Fruit fly (Drosophila melanogaster) whole organism, embryonic: ENCODE results near the gene CG14837.

ENCODE experiments used
- Aef1 ChIP-seq: fragments of 200-800 bp; sonication (Bioruptor generic); IDR thresholded peaks from 3 replicates; pipeline ENCODE4 v1.3.6; 2022; ENCODE audit warnings: missing biosample characterization, missing genetic modification characterization
- B-H2 ChIP-seq: fragments of 200-800 bp; sonication (Bioruptor generic); optimal IDR thresholded peaks from 2 replicates; lab custom pipeline; 2018; ENCODE audit warnings: missing biosample characterization, mild to moderate bottlenecking, missing genetic modification characterization
- BEAF-32 ChIP-seq: fragments of 200-800 bp; sonication (Bioruptor generic); optimal IDR thresholded peaks from 3 replicates; lab custom pipeline; 2017; ENCODE audit warnings: missing biosample characterization, missing genetic modification characterization, mild to moderate bottlenecking, moderate library complexity, missing genetic modification reagents
- CG11085 ChIP-seq: fragments of 200-800 bp; sonication (Bioruptor generic); IDR thresholded peaks from 2 replicates; pipeline ENCODE4 v1.3.6; 2022; ENCODE audit warnings: missing biosample characterization, missing genetic modification characterization
- CG12071 ChIP-seq: fragments of 200-800 bp; sonication (Bioruptor generic); optimal IDR thresholded peaks from 3 replicates; lab custom pipeline; 2018; ENCODE audit warnings: missing biosample characterization, mild to moderate bottlenecking, missing genetic modification characterization
- CG1233 ChIP-seq: fragments of 200-800 bp; sonication (Bioruptor generic); optimal IDR thresholded peaks from 4 replicates; lab custom pipeline; 2018; ENCODE audit warnings: missing biosample characterization, mild to moderate bottlenecking, missing genetic modification characterization
- CG13123 ChIP-seq: fragments of 200-800 bp; sonication (Bioruptor generic); optimal IDR thresholded peaks from 2 replicates; lab custom pipeline; 2016; ENCODE audit warnings: missing biosample characterization, missing genetic modification characterization
- CG13775 ChIP-seq: fragments of 200-800 bp; sonication (Bioruptor generic); optimal IDR thresholded peaks from 3 replicates; lab custom pipeline; 2017; ENCODE audit warnings: missing biosample characterization, mild to moderate bottlenecking, missing genetic modification characterization
- CG14860 ChIP-seq: fragments of 200-800 bp; sonication (Bioruptor generic); IDR thresholded peaks from 3 replicates; pipeline ENCODE4 v1.3.6; 2022; ENCODE audit warnings: missing biosample characterization, missing genetic modification characterization; ENCODE audit not compliant: partially characterized antibody
- CG15696 ChIP-seq: fragments of 200-800 bp; sonication (Bioruptor generic); optimal IDR thresholded peaks from 2 replicates; lab custom pipeline; 2019; ENCODE audit warnings: missing biosample characterization, mild to moderate bottlenecking, missing genetic modification characterization, moderate library complexity
- CG16779 ChIP-seq: fragments of 200-800 bp; sonication (Bioruptor generic); IDR thresholded peaks from 2 replicates; pipeline ENCODE4 v1.3.6; 2022; ENCODE audit warnings: missing biosample characterization, missing genetic modification characterization
- CG17359 ChIP-seq: fragments of 200-800 bp; sonication (Bioruptor generic); optimal IDR thresholded peaks from 3 replicates; lab custom pipeline; 2018; ENCODE audit warnings: missing biosample characterization, mild to moderate bottlenecking, missing genetic modification characterization, moderate library complexity
- CG1832 ChIP-seq: fragments of 200-800 bp; sonication (Bioruptor generic); optimal IDR thresholded peaks from 2 replicates; lab custom pipeline; 2017; ENCODE audit warnings: missing biosample characterization, mild to moderate bottlenecking, missing genetic modification characterization, inconsistent platforms
- CG18599 ChIP-seq: fragments of 200-800 bp; sonication (Bioruptor generic); optimal IDR thresholded peaks from 3 replicates; lab custom pipeline; 2017; ENCODE audit warnings: missing biosample characterization, missing genetic modification characterization, mild to moderate bottlenecking, moderate library complexity, missing genetic modification reagents
- CG2678 ChIP-seq: fragments of 200-800 bp; sonication (Bioruptor generic); optimal IDR thresholded peaks from 3 replicates; lab custom pipeline; 2019; ENCODE audit warnings: missing biosample characterization, mild to moderate bottlenecking, missing genetic modification characterization, moderate library complexity
- CG33213 ChIP-seq: fragments of 200-800 bp; sonication (Bioruptor generic); optimal IDR thresholded peaks from 3 replicates; lab custom pipeline; 2016; ENCODE audit warnings: missing biosample characterization, missing genetic modification characterization
- CG3407 ChIP-seq: fragments of 200-800 bp; sonication (Bioruptor generic); optimal IDR thresholded peaks from 2 replicates; lab custom pipeline; 2018; ENCODE audit warnings: missing biosample characterization, mild to moderate bottlenecking, missing genetic modification characterization
- CG34422 ChIP-seq: fragments of 200-800 bp; sonication (Bioruptor generic); IDR thresholded peaks from 3 replicates; pipeline ENCODE4 v1.3.6; 2022; ENCODE audit warnings: missing biosample characterization, missing genetic modification characterization
- CG6813 ChIP-seq: fragments of 200-800 bp; sonication (Bioruptor generic); optimal IDR thresholded peaks from 2 replicates; lab custom pipeline; 2017; ENCODE audit warnings: missing biosample characterization, missing genetic modification characterization, mild to moderate bottlenecking, moderate library complexity, missing genetic modification reagents
- CG9609 ChIP-seq: fragments of 200-800 bp; sonication (Bioruptor generic); optimal IDR thresholded peaks from 3 replicates; lab custom pipeline; 2016; ENCODE audit warnings: missing biosample characterization, missing genetic modification characterization
- CG9876 ChIP-seq: fragments of 200-800 bp; sonication (Bioruptor generic); optimal IDR thresholded peaks from 2 replicates; lab custom pipeline; 2016; ENCODE audit warnings: missing biosample characterization, missing genetic modification characterization
- CkIIα-i1 ChIP-seq: fragments of 200-800 bp; sonication (Bioruptor generic); IDR thresholded peaks from 2 replicates; pipeline ENCODE4 v1.3.6; 2022; ENCODE audit warnings: missing biosample characterization, missing genetic modification characterization
- Dip2 ChIP-seq: fragments of 200-800 bp; sonication (Bioruptor generic); IDR thresholded peaks from 2 replicates; pipeline ENCODE4 v1.3.6; 2022; ENCODE audit warnings: missing biosample characterization, missing genetic modification characterization
- Dref ChIP-seq: fragments of 200-800 bp; sonication (Bioruptor generic); IDR thresholded peaks from 2 replicates; pipeline ENCODE4 v1.3.6; 2022; ENCODE audit warnings: missing biosample characterization, missing genetic modification characterization
- H15 ChIP-seq: fragments of 200-800 bp; sonication (Bioruptor generic); IDR thresholded peaks from 3 replicates; pipeline ENCODE4 v1.3.6; 2022; ENCODE audit warnings: missing biosample characterization, missing genetic modification characterization
- Hsf ChIP-seq: fragments of 200-800 bp; sonication (Bioruptor generic); optimal IDR thresholded peaks from 3 replicates; lab custom pipeline; 2016; ENCODE audit warnings: missing biosample characterization, missing genetic modification characterization
- Mad ChIP-seq: fragments of 200-800 bp; sonication (Bioruptor generic); optimal IDR thresholded peaks from 2 replicates; lab custom pipeline; 2016; ENCODE audit warnings: missing biosample characterization, missing genetic modification characterization
- NK7.1 ChIP-seq: fragments of 200-800 bp; sonication (Bioruptor generic); optimal IDR thresholded peaks from 3 replicates; lab custom pipeline; 2016; ENCODE audit warnings: missing biosample characterization, missing genetic modification characterization
- PHDP ChIP-seq: fragments of 200-800 bp; sonication (Bioruptor generic); optimal IDR thresholded peaks from 3 replicates; lab custom pipeline; 2018; ENCODE audit warnings: missing biosample characterization, mild to moderate bottlenecking, missing genetic modification characterization, moderate library complexity
- Poxn ChIP-seq: fragments of 200-800 bp; sonication (Bioruptor generic); IDR thresholded peaks from 2 replicates; pipeline ENCODE4 v1.3.6; 2022; ENCODE audit warnings: missing biosample characterization, missing genetic modification characterization
- Sin3A ChIP-seq: fragments of >200 bp; optimal IDR thresholded peaks from 2 replicates; lab custom pipeline; 2018
- Sry-δ ChIP-seq: fragments of 200-800 bp; sonication (Bioruptor generic); optimal IDR thresholded peaks from 2 replicates; lab custom pipeline; 2016; ENCODE audit warnings: missing biosample characterization, missing genetic modification characterization
- YL-1 ChIP-seq: fragments of 200-800 bp; sonication (Bioruptor generic); optimal IDR thresholded peaks from 3 replicates; lab custom pipeline; 2017; ENCODE audit warnings: missing biosample characterization, mild to moderate bottlenecking, missing genetic modification characterization
- cwo ChIP-seq: fragments of 200-800 bp; sonication (Bioruptor generic); optimal IDR thresholded peaks from 3 replicates; lab custom pipeline; 2017; ENCODE audit warnings: missing biosample characterization, missing genetic modification characterization, mild to moderate bottlenecking, moderate library complexity, missing genetic modification reagents
- dmrt11E ChIP-seq: fragments of 200-800 bp; sonication (Bioruptor generic); optimal IDR thresholded peaks from 3 replicates; lab custom pipeline; 2018; ENCODE audit warnings: missing biosample characterization, mild to moderate bottlenecking, missing genetic modification characterization, moderate library complexity
- dpn ChIP-seq, 2 experiments: fragments of 200-800 bp; sonication (Bioruptor generic); optimal IDR thresholded peaks; 3 replicates each; lab custom pipeline; 2016; ENCODE audit warnings: missing biosample characterization in 2 of 2, missing genetic modification characterization in 2 of 2
- fd96Cb ChIP-seq: fragments of 200-800 bp; sonication (Bioruptor generic); optimal IDR thresholded peaks from 2 replicates; lab custom pipeline; 2018; ENCODE audit warnings: missing biosample characterization, mild to moderate bottlenecking, missing genetic modification characterization, moderate library complexity
- gsb ChIP-seq: fragments of 200-800 bp; sonication (Bioruptor generic); IDR thresholded peaks from 2 replicates; pipeline ENCODE4 v1.3.6; 2022; ENCODE audit warnings: missing biosample characterization, missing genetic modification characterization
- hb ChIP-seq: fragments of 200-800 bp; sonication (Bioruptor generic); IDR thresholded peaks from 3 replicates; pipeline ENCODE4 v1.3.6; 2022; ENCODE audit warnings: missing biosample characterization, missing genetic modification characterization; ENCODE audit not compliant: partially characterized antibody
- jing ChIP-seq: fragments of 200-800 bp; sonication (Bioruptor generic); optimal IDR thresholded peaks from 2 replicates; lab custom pipeline; 2018; ENCODE audit warnings: missing biosample characterization, mild to moderate bottlenecking, missing genetic modification characterization
- lilli ChIP-seq: fragments of 200-800 bp; sonication (Bioruptor generic); optimal IDR thresholded peaks from 3 replicates; lab custom pipeline; 2016; ENCODE audit warnings: missing biosample characterization, missing genetic modification characterization
- lmd ChIP-seq: fragments of 200-800 bp; sonication (Bioruptor generic); IDR thresholded peaks from 2 replicates; pipeline ENCODE4 v1.3.6; 2022; ENCODE audit warnings: missing biosample characterization, missing genetic modification characterization
- pho ChIP-seq: fragments of 200-800 bp; sonication (Bioruptor generic); optimal IDR thresholded peaks from 2 replicates; lab custom pipeline; 2016; ENCODE audit warnings: missing biosample characterization, missing genetic modification characterization
- pzg ChIP-seq: fragments of 200-800 bp; sonication (Bioruptor generic); optimal IDR thresholded peaks from 3 replicates; lab custom pipeline; 2018; ENCODE audit warnings: missing biosample characterization, mild to moderate bottlenecking, missing genetic modification characterization, moderate library complexity
- sisA ChIP-seq: fragments of 200-800 bp; sonication (Bioruptor generic); IDR thresholded peaks from 2 replicates; pipeline ENCODE4 v1.3.6; 2022; ENCODE audit warnings: missing biosample characterization, missing genetic modification characterization
- tna ChIP-seq: fragments of 200-800 bp; sonication (Bioruptor generic); IDR thresholded peaks from 2 replicates; pipeline ENCODE4 v1.3.6; 2022; ENCODE audit warnings: missing biosample characterization, missing genetic modification characterization; ENCODE audit not compliant: partially characterized antibody
- vvl ChIP-seq: fragments of 200-800 bp; sonication (Bioruptor generic); IDR thresholded peaks from 2 replicates; pipeline ENCODE4 v1.3.6; 2022; ENCODE audit warnings: missing biosample characterization, missing genetic modification characterization

Gene CG14837

DNA sequence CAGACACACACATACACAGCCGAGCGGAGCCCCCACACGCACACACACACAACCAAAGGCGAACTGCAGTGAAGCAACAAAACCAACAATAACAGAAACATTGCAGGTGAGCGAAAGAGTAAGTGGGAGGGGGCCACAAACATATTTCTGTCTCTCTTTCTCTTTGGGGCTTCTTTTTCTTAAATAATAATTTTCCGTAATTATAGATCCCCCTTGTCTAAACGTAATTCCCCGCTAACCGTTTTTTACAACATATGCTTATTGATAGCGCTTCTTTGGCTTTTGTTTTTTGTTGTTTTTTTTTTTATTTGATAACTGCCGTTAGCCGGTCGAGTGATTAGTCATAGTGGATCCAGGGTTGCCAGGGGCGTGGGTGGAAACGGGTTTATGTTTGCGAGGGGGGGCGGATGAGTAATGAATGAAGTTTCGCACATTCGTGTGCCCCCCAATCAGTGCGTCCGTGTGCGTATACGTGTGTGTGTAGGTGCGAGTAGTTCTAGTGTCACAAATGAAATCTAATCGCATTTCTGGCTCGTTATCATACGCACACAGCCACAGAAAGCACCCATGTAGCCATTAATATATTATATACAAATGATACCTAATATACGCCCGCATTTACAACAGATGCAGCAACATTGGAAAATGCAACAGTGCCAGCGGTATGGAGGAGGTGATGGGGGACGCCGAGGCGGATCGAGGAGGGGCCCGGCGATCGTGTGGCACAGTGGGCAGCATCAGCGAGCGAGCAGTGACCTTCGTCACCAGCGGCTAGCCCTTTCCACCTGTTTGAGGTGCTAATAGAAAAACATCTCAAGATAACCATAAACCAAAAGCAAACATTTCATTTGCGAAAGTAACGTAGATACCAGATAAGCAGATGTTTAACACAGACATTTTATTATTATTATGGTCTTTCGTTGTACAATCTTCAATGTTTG lies 30.5 kb downstream of the CG14837 start (continued):
- TF ChIP-seq CG17359 (tag; lab: Kevin White, UChicago) (no peak), CG9876 (GFP tag; lab: Kevin White, UChicago) (no peak), CG1233 (GFP tag; lab: Kevin White, UChicago) (no peak), lilli (GFP tag; lab: Kevin White, UChicago) (peak; percentile 21), dpn (GFP tag; optimal IDR thresholded peaks at IDR 0.05; lab: Kevin White, UChicago) (peak in 1 of 2 experiments; percentile 29), H15 (GFP tag; lab: Robert Waterston, UW) (0 out of 3 replicates have a peak, but pooled peaks have one; percentile 18), cwo (GFP tag; lab: Kevin White, UChicago) (peak; percentile 33), NK7.1 (GFP tag; lab: Kevin White, UChicago) (peak; percentile 25), PHDP (tag; lab: Kevin White, UChicago) (peak; percentile 7), CG1832 (peak; percentile 15), Aef1 (GFP tag; lab: Robert Waterston, UW) (no peak), CG6813 (GFP tag; lab: Kevin White, UChicago) (peak; percentile 28), vvl (GFP tag; lab: Robert Waterston, UW) (peak; percentile 12; the same call in 1 of the 2 replicates), CG2678 (tag; lab: Kevin White, UChicago) (no peak), Mad (GFP tag; lab: Kevin White, UChicago) (no peak), CG18599 (GFP tag; lab: Kevin White, UChicago) (peak; percentile 38), gsb (GFP tag; lab: Robert Waterston, UW) (0 out of 2 replicates have a peak, but pooled peaks have one; percentile 40), CkIIα-i1 (GFP tag; lab: Robert Waterston, UW) (no peak), CG16779 (GFP tag; lab: Robert Waterston, UW) (0 out of 2 replicates have a peak, but pooled peaks have one; percentile 6), CG3407 (GFP tag; lab: Kevin White, UChicago) (peak; percentile 2), pho (peak; percentile 14)

DNA sequence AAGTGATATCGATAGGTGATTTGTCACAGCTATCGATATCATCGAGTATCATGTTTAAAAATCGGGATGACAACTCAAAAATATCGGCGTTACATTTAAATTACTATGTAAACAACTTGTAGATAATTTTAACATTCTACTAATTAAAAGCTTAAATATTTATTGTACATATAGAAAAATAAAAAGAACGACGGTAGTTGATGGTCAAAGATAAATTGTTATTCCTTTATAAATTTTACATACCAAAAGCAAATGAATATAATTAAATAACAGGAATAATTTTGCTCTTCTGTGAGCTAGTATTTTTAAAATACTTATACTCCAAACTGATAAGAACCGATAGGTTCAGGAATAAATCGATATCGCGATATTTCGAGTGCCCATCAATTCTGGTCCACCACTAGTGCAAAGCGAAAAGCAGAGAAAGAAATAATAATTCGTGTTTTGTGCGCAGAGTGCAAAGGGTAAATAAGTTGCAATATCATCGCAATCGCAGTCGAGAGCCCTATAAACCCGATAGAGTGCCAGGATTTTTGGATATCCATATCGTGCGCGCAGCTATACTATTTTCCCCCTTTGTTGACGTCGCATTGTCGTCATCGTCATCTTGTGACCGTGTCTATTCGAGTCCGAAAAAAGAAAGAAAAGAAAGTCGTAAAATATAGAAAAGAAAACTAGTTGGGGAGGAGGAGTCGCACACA lies 31.3 kb downstream of the CG14837 start, which contains the start of gene lqf:
Gene lqf, plus strand, starts transcription at position 401 of the 701 bp plus-strand sequence.
- TF ChIP-seq tna (GFP tag; lab: Robert Waterston, UW) (peak; percentile 72), B-H2 (GFP tag; lab: Kevin White, UChicago) (no peak), CG9609 (GFP tag; lab: Kevin White, UChicago) (no peak), Poxn (no peak), Sry-δ (GFP tag; lab: Kevin White, UChicago) (peak; percentile 85), CG34422 (GFP tag; lab: Robert Waterston, UW) (no peak; the same call in 2 of the 3 replicates), CG11085 (GFP tag; lab: Robert Waterston, UW) (no peak), fd96Cb (tag; lab: Kevin White, UChicago) (no peak), CG13775 (GFP tag; lab: Kevin White, UChicago) (peak; percentile 20), CG33213 (GFP tag; lab: Kevin White, UChicago) (no peak), Sin3A (no peak), YL-1 (GFP tag; lab: Kevin White, UChicago) (peak; percentile 30), Dref (GFP tag; lab: Robert Waterston, UW) (peak; percentile 79), CG14860 (GFP tag; lab: Robert Waterston, UW) (peak; percentile 90), CG13123 (GFP tag; lab: Kevin White, UChicago) (no peak), Hsf (GFP tag; lab: Kevin White, UChicago) (no peak), CG12071 (GFP tag; lab: Kevin White, UChicago) (no peak), Dip2 (GFP tag; lab: Robert Waterston, UW) (no peak), BEAF-32 (GFP tag; lab: Kevin White, UChicago) (peak; percentile 92), jing (GFP tag; lab: Kevin White, UChicago) (no peak), lmd (GFP tag; lab: Robert Waterston, UW) (no peak), CG15696 (tag; lab: Kevin White, UChicago) (peak; percentile 34), hb (GFP tag; lab: Robert Waterston, UW) (peak; percentile 91), dmrt11E (peak; percentile 26), sisA (GFP tag; lab: Robert Waterston, UW) (no peak), pzg (peak; percentile 44)
